Worm (Caenorhabditis elegans): ENCODE measurements around the gene ltd-1.
A peak's percentile ranks its signal among the peaks of the same experiment; 100 is the strongest.

Gene ltd-1

ce11 chrII:8075324-8075810 lies 17.2 kb downstream of the ltd-1 start, which contains the start of gene K02C4.2 (continued):
- no peak for TF ChIP-seq unc-3 (GFP tag; conservative IDR thresholded peaks at IDR 0.05)
- TF ChIP-seq unc-3 (tag; optimal IDR thresholded peaks at IDR 0.05): no peak
- no peak for TF ChIP-seq ama-1 (optimal IDR thresholded peaks at IDR 0.05)
- TF ChIP-seq pha-4 (tag; optimal IDR thresholded peaks at IDR 0.05): no peak
- peak; percentile 9 for TF ChIP-seq fax-1 (tag; optimal IDR thresholded peaks at IDR 0.05)
- TF ChIP-seq hlh-6 (tag; optimal IDR thresholded peaks at IDR 0.05): peak; percentile 76
- no peak for TF ChIP-seq ahr-1 (tag; optimal IDR thresholded peaks at IDR 0.05)
- peak; percentile 9 for TF ChIP-seq tbx-7 (tag; optimal IDR thresholded peaks at IDR 0.05)
- peak; percentile 78 for TF ChIP-seq ceh-6 (GFP tag; optimal IDR thresholded peaks at IDR 0.05)
- TF ChIP-seq K09A11.1 (tag; optimal IDR thresholded peaks at IDR 0.05; ENCODE audit: insufficient read depth): peak; percentile 63
- TF ChIP-seq unc-86 (tag; optimal IDR thresholded peaks at IDR 0.05): peak; percentile 37
- TF ChIP-seq elt-2 (tag; optimal IDR thresholded peaks at IDR 0.05): peak; percentile 82
- TF ChIP-seq fkh-6 (tag; optimal IDR thresholded peaks at IDR 0.05): peak; percentile 46
- peak; percentile 80 for TF ChIP-seq pat-9 (tag; optimal IDR thresholded peaks at IDR 0.05)
- TF ChIP-seq npax-4 (tag; optimal IDR thresholded peaks at IDR 0.05): peak; percentile 18
- peak; percentile 59 for TF ChIP-seq ref-2 (tag; optimal IDR thresholded peaks at IDR 0.05)
- no peak for TF ChIP-seq lim-6 (tag; optimal IDR thresholded peaks at IDR 0.05)
- peak; percentile 6 for TF ChIP-seq ceh-2 (tag; optimal IDR thresholded peaks at IDR 0.05)
- TF ChIP-seq rnt-1 (tag; optimal IDR thresholded peaks at IDR 0.05): no peak
- no peak for TF ChIP-seq ceh-9 (tag; optimal IDR thresholded peaks at IDR 0.05)
- peak; percentile 40 for TF ChIP-seq ceh-14 (tag; optimal IDR thresholded peaks at IDR 0.05)
- TF ChIP-seq ttx-3 (tag; optimal IDR thresholded peaks at IDR 0.05): peak; percentile 40
- no peak for TF ChIP-seq F13H6.1 (tag; optimal IDR thresholded peaks at IDR 0.05)
- peak; percentile 55 for TF ChIP-seq hlh-30 (tag; optimal IDR thresholded peaks at IDR 0.05; ENCODE audit: insufficient read depth)
- no peak for TF ChIP-seq ets-4 (tag; optimal IDR thresholded peaks at IDR 0.05)
- no peak for TF ChIP-seq mec-3 (tag; optimal IDR thresholded peaks at IDR 0.05; ENCODE audit: borderline replicate concordance)
- TF ChIP-seq madf-2 (tag; optimal IDR thresholded peaks at IDR 0.05): no peak

- TF ChIP-seq hlh-30 (tag; optimal IDR thresholded peaks at IDR 0.05; ENCODE audit: insufficient read depth): no peak
- no peak for TF ChIP-seq ets-4 (tag; optimal IDR thresholded peaks at IDR 0.05)
- no peak for TF ChIP-seq sox-2 (GFP tag; IDR thresholded peaks at IDR 0.05)
- TF ChIP-seq fax-1 (tag; optimal IDR thresholded peaks at IDR 0.05): no peak
- no peak for TF ChIP-seq hlh-8 (tag; optimal IDR thresholded peaks at IDR 0.05)
- no peak for TF ChIP-seq ceh-19 (GFP tag; optimal IDR thresholded peaks at IDR 0.05)
- TF ChIP-seq Y22D7AL.16 (tag; optimal IDR thresholded peaks at IDR 0.05): no peak
- no peak for TF ChIP-seq ceh-6 (GFP tag; optimal IDR thresholded peaks at IDR 0.05)
- TF ChIP-seq hlh-6 (tag; optimal IDR thresholded peaks at IDR 0.05): no peak
- TF ChIP-seq C38D4.7 (GFP tag; optimal IDR thresholded peaks at IDR 0.05): no peak
- no peak for TF ChIP-seq sdc-2 (tag; optimal IDR thresholded peaks at IDR 0.05)
- TF ChIP-seq ceh-48 (tag; optimal IDR thresholded peaks at IDR 0.05): no peak
- TF ChIP-seq madf-2 (tag; optimal IDR thresholded peaks at IDR 0.05): no peak
- TF ChIP-seq F13H6.1 (tag; optimal IDR thresholded peaks at IDR 0.05): no peak
- TF ChIP-seq ceh-45 (GFP tag; IDR thresholded peaks at IDR 0.05): no peak
- TF ChIP-seq ceh-14 (tag; optimal IDR thresholded peaks at IDR 0.05): no peak
- TF ChIP-seq ceh-9 (tag; optimal IDR thresholded peaks at IDR 0.05): no peak
- no peak for TF ChIP-seq npax-4 (tag; optimal IDR thresholded peaks at IDR 0.05)
- TF ChIP-seq fkh-10 (GFP tag; optimal IDR thresholded peaks at IDR 0.05): no peak
- TF ChIP-seq ceh-31 (tag; optimal IDR thresholded peaks at IDR 0.05): no peak
These were observed 18.5 kb downstream of the ltd-1 start for ce11 chrII:8074058-8074457.

- TF ChIP-seq elt-2 (tag; optimal IDR thresholded peaks at IDR 0.05) (peak; percentile 24), ceh-45 (GFP tag; IDR thresholded peaks at IDR 0.05) (no peak)
These were observed 19.3 kb downstream of the ltd-1 start, which contains the start of gene gpcp-2 for ce11 chrII:8073222-8073621. Gene gpcp-2 (minus strand): TSS chrII:8073374.
